Fruit fly (Drosophila melanogaster): ENCODE results near the gene aralar1.

- TF ChIP-seq CG10631 (GFP tag; optimal IDR thresholded peaks at IDR 0.05) (no peak), esn (GFP tag; optimal IDR thresholded peaks at IDR 0.05) (no peak), CG8119 (GFP tag; IDR thresholded peaks at IDR 0.05) (no peak), Lpt (GFP tag; optimal IDR thresholded peaks at IDR 0.05) (no peak), Sox14 (GFP tag; optimal IDR thresholded peaks at IDR 0.05) (no peak), CG3032 (tag; optimal IDR thresholded peaks at IDR 0.05) (no peak), achi (GFP tag; optimal IDR thresholded peaks at IDR 0.05) (no peak), ss (GFP tag; optimal IDR thresholded peaks at IDR 0.05) (no peak), Sox15 (GFP tag; optimal IDR thresholded peaks at IDR 0.05) (no peak), salr (GFP tag; optimal IDR thresholded peaks at IDR 0.05) (no peak)
These were observed 10.7 kb downstream of the aralar1 start, which contains the start of gene Osi23 for dm6 chr3R:30444946-30445345.

Data from whole organism, prepupa.